Fruit fly (Drosophila melanogaster) whole organism, embryonic: ENCODE measurements around the gene mRpS26.
A peak's percentile ranks its signal among the peaks of the same experiment; 100 is the strongest.

Source experiments
- Adf1 ChIP-seq: fragments of 200-800 bp; sonication (Bioruptor generic); IDR thresholded peaks from 2 replicates; pipeline ENCODE4 v1.3.6; 2022; ENCODE audit warnings: missing biosample characterization, missing genetic modification characterization
- Antp ChIP-seq: fragments of 200-800 bp; sonication (Bioruptor generic); optimal IDR thresholded peaks from 3 replicates; lab custom pipeline; 2016; ENCODE audit warnings: missing biosample characterization, missing genetic modification characterization
- Blimp-1 ChIP-seq: fragments of 200-800 bp; sonication (Bioruptor generic); optimal IDR thresholded peaks from 3 replicates; lab custom pipeline; 2018; ENCODE audit warnings: missing biosample characterization, missing genetic modification characterization, mild to moderate bottlenecking, moderate library complexity, missing genetic modification reagents
- Bteb2 ChIP-seq: fragments of 200-800 bp; sonication (Bioruptor generic); optimal IDR thresholded peaks from 2 replicates; lab custom pipeline; 2016; ENCODE audit warnings: missing biosample characterization, missing genetic modification characterization
- CG10267 ChIP-seq: fragments of 200-800 bp; sonication (Bioruptor generic); optimal IDR thresholded peaks from 2 replicates; lab custom pipeline; 2018; ENCODE audit warnings: missing biosample characterization, mild to moderate bottlenecking, missing genetic modification characterization, moderate library complexity
- CG11398 ChIP-seq: fragments of 200-800 bp; sonication (Bioruptor generic); optimal IDR thresholded peaks from 2 replicates; lab custom pipeline; 2016; ENCODE audit warnings: missing biosample characterization, missing genetic modification characterization
- CG11696 ChIP-seq: fragments of 200-800 bp; sonication (Bioruptor generic); IDR thresholded peaks from 2 replicates; pipeline ENCODE4 v1.3.6; 2022; ENCODE audit warnings: missing biosample characterization, missing genetic modification characterization
- CG1233 ChIP-seq: fragments of 200-800 bp; sonication (Bioruptor generic); optimal IDR thresholded peaks from 4 replicates; lab custom pipeline; 2018; ENCODE audit warnings: missing biosample characterization, mild to moderate bottlenecking, missing genetic modification characterization
- CG13123 ChIP-seq: fragments of 200-800 bp; sonication (Bioruptor generic); optimal IDR thresholded peaks from 2 replicates; lab custom pipeline; 2016; ENCODE audit warnings: missing biosample characterization, missing genetic modification characterization
- CG13296 ChIP-seq: fragments of 200-800 bp; sonication (Bioruptor generic); optimal IDR thresholded peaks from 3 replicates; lab custom pipeline; 2018; ENCODE audit warnings: missing biosample characterization, mild to moderate bottlenecking, missing genetic modification characterization
- CG17385 ChIP-seq: fragments of 200-800 bp; sonication (Bioruptor generic); optimal IDR thresholded peaks from 3 replicates; lab custom pipeline; 2018; ENCODE audit warnings: missing biosample characterization, mild to moderate bottlenecking, missing genetic modification characterization
- CG17829 ChIP-seq: fragments of 200-800 bp; optimal IDR thresholded peaks from 2 replicates; lab custom pipeline; 2019; ENCODE audit warnings: missing biosample characterization, mild to moderate bottlenecking, missing genetic modification characterization, moderate library complexity
- CG31388 ChIP-seq: fragments of 200-800 bp; sonication (Bioruptor generic); optimal IDR thresholded peaks from 2 replicates; lab custom pipeline; 2016; ENCODE audit warnings: missing biosample characterization, missing genetic modification characterization
- CG3281 ChIP-seq: fragments of 200-800 bp; sonication (Bioruptor generic); optimal IDR thresholded peaks from 3 replicates; lab custom pipeline; 2017; ENCODE audit warnings: missing biosample characterization, mild to moderate bottlenecking, missing genetic modification characterization
- CG6854 ChIP-seq: fragments of 200-800 bp; sonication (Bioruptor generic); optimal IDR thresholded peaks from 3 replicates; lab custom pipeline; 2017; ENCODE audit warnings: missing biosample characterization, mild to moderate bottlenecking, missing genetic modification characterization
- CG7372 ChIP-seq: fragments of 200-800 bp; sonication (Bioruptor generic); IDR thresholded peaks from 2 replicates; pipeline ENCODE4 v1.3.6; 2022; ENCODE audit warnings: missing biosample characterization, missing genetic modification characterization
- CG9609 ChIP-seq: fragments of 200-800 bp; sonication (Bioruptor generic); optimal IDR thresholded peaks from 3 replicates; lab custom pipeline; 2016; ENCODE audit warnings: missing biosample characterization, missing genetic modification characterization
- Camta ChIP-seq: fragments of 200-800 bp; sonication (Bioruptor generic); optimal IDR thresholded peaks from 2 replicates; lab custom pipeline; 2016; ENCODE audit warnings: missing biosample characterization, missing genetic modification characterization
- CrebB ChIP-seq: fragments of 200-800 bp; sonication (Bioruptor generic); optimal IDR thresholded peaks from 3 replicates; lab custom pipeline; 2018; ENCODE audit warnings: missing biosample characterization, mild to moderate bottlenecking, missing genetic modification characterization
- Dad ChIP-seq: fragments of 200-800 bp; sonication (Bioruptor generic); optimal IDR thresholded peaks from 3 replicates; lab custom pipeline; 2016; ENCODE audit warnings: missing biosample characterization, missing genetic modification characterization
- Deaf1 ChIP-seq: fragments of 200-800 bp; optimal IDR thresholded peaks from 3 replicates; lab custom pipeline; 2019; ENCODE audit warnings: missing biosample characterization, mild to moderate bottlenecking, missing genetic modification characterization, moderate library complexity
- GATAe ChIP-seq: fragments of 200-800 bp; sonication (Bioruptor generic); conservative IDR thresholded peaks from 2 replicates; pipeline ENCODE4 v1.3.6; 2022; ENCODE audit warnings: missing biosample characterization, missing genetic modification characterization
- HLH4C ChIP-seq: fragments of 200-800 bp; sonication (Bioruptor generic); IDR thresholded peaks from 3 replicates; pipeline ENCODE4 v1.3.6; 2022; ENCODE audit warnings: missing biosample characterization, missing genetic modification characterization; ENCODE audit not compliant: partially characterized antibody
- Lhr ChIP-seq: fragments of 200-800 bp; sonication (Bioruptor generic); optimal IDR thresholded peaks from 3 replicates; lab custom pipeline; 2017; ENCODE audit warnings: mild to moderate bottlenecking, missing biosample characterization, missing genetic modification reagents, missing genetic modification characterization
- Mad ChIP-seq: fragments of 200-800 bp; sonication (Bioruptor generic); optimal IDR thresholded peaks from 2 replicates; lab custom pipeline; 2016; ENCODE audit warnings: missing biosample characterization, missing genetic modification characterization
- Meics ChIP-seq: fragments of 200-800 bp; sonication (Bioruptor generic); optimal IDR thresholded peaks from 2 replicates; lab custom pipeline; 2017; ENCODE audit warnings: missing biosample characterization, mild to moderate bottlenecking, missing genetic modification characterization
- Neu2 ChIP-seq: fragments of 200-800 bp; sonication (Bioruptor generic); optimal IDR thresholded peaks from 3 replicates; lab custom pipeline; 2016; ENCODE audit warnings: missing biosample characterization, missing genetic modification characterization, borderline replicate concordance
- PHDP ChIP-seq: fragments of 200-800 bp; sonication (Bioruptor generic); optimal IDR thresholded peaks from 3 replicates; lab custom pipeline; 2018; ENCODE audit warnings: missing biosample characterization, mild to moderate bottlenecking, missing genetic modification characterization, moderate library complexity
- Ptx1 ChIP-seq: fragments of 200-800 bp; sonication (Bioruptor generic); IDR thresholded peaks from 2 replicates; pipeline ENCODE4 v1.3.6; 2022; ENCODE audit warnings: missing biosample characterization, missing genetic modification characterization
- Six4 ChIP-seq: fragments of 200-800 bp; sonication (Bioruptor generic); optimal IDR thresholded peaks from 2 replicates; lab custom pipeline; 2016; ENCODE audit warnings: missing biosample characterization, missing genetic modification characterization
- Sox100B ChIP-seq: fragments of 200-800 bp; sonication (Bioruptor generic); optimal IDR thresholded peaks from 3 replicates; lab custom pipeline; 2018; ENCODE audit warnings: missing biosample characterization, mild to moderate bottlenecking, missing genetic modification characterization
- Sox102F ChIP-seq: fragments of 200-800 bp; sonication (Bioruptor generic); optimal IDR thresholded peaks from 2 replicates; lab custom pipeline; 2018; ENCODE audit warnings: missing biosample characterization, mild to moderate bottlenecking, missing genetic modification characterization, moderate library complexity
- Sry-δ ChIP-seq: fragments of 200-800 bp; sonication (Bioruptor generic); optimal IDR thresholded peaks from 2 replicates; lab custom pipeline; 2016; ENCODE audit warnings: missing biosample characterization, missing genetic modification characterization
- TFAM ChIP-seq: fragments of 200-800 bp; sonication (Bioruptor generic); optimal IDR thresholded peaks from 2 replicates; lab custom pipeline; 2017; ENCODE audit warnings: missing biosample characterization, missing genetic modification characterization, inconsistent platforms
- ase ChIP-seq: fragments of 200-800 bp; sonication (Bioruptor generic); IDR thresholded peaks from 3 replicates; pipeline ENCODE4 v1.3.6; 2022; ENCODE audit warnings: missing biosample characterization, missing genetic modification characterization
- chinmo ChIP-seq: fragments of 200-800 bp; sonication (Bioruptor generic); IDR thresholded peaks from 4 replicates; pipeline ENCODE4 v1.3.6; 2022; ENCODE audit warnings: missing biosample characterization, missing genetic modification characterization; ENCODE audit not compliant: partially characterized antibody
- crol ChIP-seq: fragments of 200-800 bp; sonication (Bioruptor generic); IDR thresholded peaks from 2 replicates; pipeline ENCODE4 v1.3.6; 2022; ENCODE audit warnings: missing biosample characterization, missing genetic modification characterization
- cwo ChIP-seq: fragments of 200-800 bp; sonication (Bioruptor generic); optimal IDR thresholded peaks from 3 replicates; lab custom pipeline; 2017; ENCODE audit warnings: missing biosample characterization, missing genetic modification characterization, mild to moderate bottlenecking, moderate library complexity, missing genetic modification reagents
- da ChIP-seq: fragments of 200-800 bp; sonication (Bioruptor generic); optimal IDR thresholded peaks from 2 replicates; lab custom pipeline; 2016; ENCODE audit warnings: missing biosample characterization, missing genetic modification characterization
- dan ChIP-seq: fragments of 200-800 bp; sonication (Bioruptor generic); IDR thresholded peaks from 2 replicates; pipeline ENCODE4 v1.3.6; 2022; ENCODE audit warnings: missing biosample characterization, missing genetic modification characterization
- ewg ChIP-seq: fragments of 200-800 bp; sonication (Bioruptor generic); optimal IDR thresholded peaks from 3 replicates; lab custom pipeline; 2017; ENCODE audit warnings: mild to moderate bottlenecking, missing biosample characterization, missing genetic modification reagents, missing genetic modification characterization
- fd102C ChIP-seq: fragments of 200-800 bp; sonication (Bioruptor generic); optimal IDR thresholded peaks from 2 replicates; lab custom pipeline; 2018; ENCODE audit warnings: missing biosample characterization, mild to moderate bottlenecking, missing genetic modification characterization, moderate library complexity
- gce ChIP-seq: fragments of 200-800 bp; sonication (Bioruptor generic); IDR thresholded peaks from 3 replicates; pipeline ENCODE4 v1.3.6; 2022; ENCODE audit warnings: missing biosample characterization, missing genetic modification characterization
- sd ChIP-seq: fragments of 200-800 bp; sonication (Bioruptor generic); optimal IDR thresholded peaks from 3 replicates; lab custom pipeline; 2018; ENCODE audit warnings: missing biosample characterization, mild to moderate bottlenecking, missing genetic modification characterization, moderate library complexity
- sim ChIP-seq: fragments of 200-800 bp; sonication (Bioruptor generic); IDR thresholded peaks from 2 replicates; pipeline ENCODE4 v1.3.6; 2022; ENCODE audit warnings: missing biosample characterization, missing genetic modification characterization
- sima ChIP-seq: fragments of 200-800 bp; sonication (Bioruptor generic); optimal IDR thresholded peaks from 2 replicates; lab custom pipeline; 2016; ENCODE audit warnings: missing biosample characterization, missing genetic modification characterization
- slbo ChIP-seq: fragments of 200-800 bp; sonication (Bioruptor generic); IDR thresholded peaks from 2 replicates; pipeline ENCODE4 v1.3.6; 2022; ENCODE audit warnings: missing biosample characterization, missing genetic modification characterization
- so ChIP-seq: fragments of 200-800 bp; sonication (Bioruptor generic); IDR thresholded peaks from 3 replicates; pipeline ENCODE4 v1.3.6; 2022; ENCODE audit warnings: missing biosample characterization, missing genetic modification characterization
- sob ChIP-seq: fragments of 200-800 bp; sonication (Bioruptor generic); IDR thresholded peaks from 2 replicates; pipeline ENCODE4 v1.3.6; 2022; ENCODE audit warnings: missing biosample characterization, missing genetic modification characterization
- twi ChIP-seq: fragments of 200-800 bp; optimal IDR thresholded peaks from 2 replicates; lab custom pipeline; 2019; ENCODE audit warnings: missing biosample characterization, mild to moderate bottlenecking, missing genetic modification characterization, moderate library complexity
- vfl ChIP-seq: fragments of 200-800 bp; sonication (Bioruptor generic); optimal IDR thresholded peaks from 2 replicates; lab custom pipeline; 2016; ENCODE audit warnings: missing biosample characterization, missing genetic modification characterization
- zf30C ChIP-seq: fragments of 200-800 bp; sonication (Bioruptor generic); optimal IDR thresholded peaks from 3 replicates; lab custom pipeline; 2018; ENCODE audit warnings: missing biosample characterization, mild to moderate bottlenecking, missing genetic modification characterization

mRpS26 gene

dm6 chr3L:18144620-18145019 is 38.2 kb downstream of the mRpS26 start (continued):
- TF ChIP-seq Sry-δ (GFP tag; lab: Kevin White, UChicago) (no peak), CG11398 (GFP tag; lab: Kevin White, UChicago) (no peak), cwo (peak; percentile 15), CG31388 (no peak), CG3281 (GFP tag; lab: Kevin White, UChicago) (peak; percentile 32), slbo (GFP tag; lab: Robert Waterston, UW) (no peak), CrebB (tag; lab: Kevin White, UChicago) (peak; percentile 39), sima (GFP tag; lab: Kevin White, UChicago) (no peak), Blimp-1 (peak; percentile 51), Mad (GFP tag; lab: Kevin White, UChicago) (no peak), sob (peak; percentile 15; the same call in 1 of the 2 replicates), TFAM (GFP tag; lab: Kevin White, UChicago) (no peak), sim (GFP tag; lab: Robert Waterston, UW) (no peak), GATAe (GFP tag; lab: Robert Waterston, UW) (no peak), da (GFP tag; lab: Kevin White, UChicago) (no peak), Ptx1 (GFP tag; lab: Robert Waterston, UW) (no peak), CG13123 (GFP tag; lab: Kevin White, UChicago) (no peak), CG1233 (GFP tag; lab: Kevin White, UChicago) (no peak), Six4 (no peak), CG17385 (GFP tag; lab: Kevin White, UChicago) (no peak), CG11696 (no peak), Adf1 (GFP tag; lab: Robert Waterston, UW) (no peak), CG17829 (tag; lab: Kevin White, UChicago) (no peak), Camta (GFP tag; lab: Kevin White, UChicago) (no peak), so (GFP tag; lab: Robert Waterston, UW) (no peak), PHDP (tag; lab: Kevin White, UChicago) (peak; percentile 49), ase (GFP tag; lab: Robert Waterston, UW) (no peak), sd (no peak), CG10267 (tag; lab: Kevin White, UChicago) (no peak), CG13296 (GFP tag; lab: Kevin White, UChicago) (peak; percentile 28), ewg (GFP tag; lab: Kevin White, UChicago) (no peak), Lhr (GFP tag; lab: Kevin White, UChicago) (no peak), Sox100B (GFP tag; lab: Kevin White, UChicago) (no peak), fd102C (GFP tag; lab: Kevin White, UChicago) (no peak), Meics (GFP tag; lab: Kevin White, UChicago) (peak; percentile 18), zf30C (GFP tag; lab: Kevin White, UChicago) (no peak), chinmo (GFP tag; lab: Robert Waterston, UW) (peak; percentile 77; the same call in 1 of the 4 replicates), HLH4C (GFP tag; lab: Robert Waterston, UW) (no peak), Dad (GFP tag; lab: Kevin White, UChicago) (no peak), Sox102F (GFP tag; lab: Kevin White, UChicago) (no peak), vfl (GFP tag; lab: Kevin White, UChicago) (no peak), crol (GFP tag; lab: Robert Waterston, UW) (no peak), Bteb2 (peak; percentile 3), CG7372 (GFP tag; lab: Robert Waterston, UW) (no peak), Antp (GFP tag; lab: Kevin White, UChicago) (no peak), CG9609 (GFP tag; lab: Kevin White, UChicago) (no peak), twi (no peak), Deaf1 (tag; lab: Kevin White, UChicago) (no peak), CG6854 (peak; percentile 20), dan (no peak), Neu2 (GFP tag; lab: Kevin White, UChicago) (no peak), gce (GFP tag; lab: Robert Waterston, UW) (no peak)
